Fruit fly (Drosophila melanogaster) whole organism, prepupa: ENCODE results near the gene SLC22A.
A peak's percentile ranks its signal among the peaks of the same experiment; 100 is the strongest.

Experiments
- Blimp-1 ChIP-seq: fragments of 200-800 bp; sonication (Bioruptor generic); optimal IDR thresholded peaks from 3 replicates; lab custom pipeline; 2017; ENCODE audit warnings: missing biosample characterization, missing genetic modification characterization, mild to moderate bottlenecking, moderate library complexity, missing genetic modification reagents
- CG10669 ChIP-seq: fragments of 200-800 bp; sonication (Bioruptor generic); optimal IDR thresholded peaks from 3 replicates; lab custom pipeline; 2018; ENCODE audit warnings: missing biosample characterization, mild to moderate bottlenecking, missing genetic modification characterization, moderate library complexity
- CG11762 ChIP-seq: fragments of 200-800 bp; sonication (Bioruptor generic); optimal IDR thresholded peaks from 3 replicates; lab custom pipeline; 2016; ENCODE audit warnings: missing biosample characterization, missing genetic modification characterization; ENCODE audit not compliant: insufficient read depth
- CG3032 ChIP-seq: fragments of 200-800 bp; optimal IDR thresholded peaks from 2 replicates; lab custom pipeline; 2019; ENCODE audit warnings: missing biosample characterization, mild to moderate bottlenecking, missing genetic modification characterization, moderate library complexity
- CG32006 ChIP-seq: fragments of 200-800 bp; sonication (Bioruptor generic); optimal IDR thresholded peaks from 3 replicates; lab custom pipeline; 2017; ENCODE audit warnings: missing biosample characterization, mild to moderate bottlenecking, missing genetic modification characterization
- CG34406 ChIP-seq: fragments of 200-800 bp; sonication (Bioruptor generic); optimal IDR thresholded peaks from 3 replicates; lab custom pipeline; 2016; ENCODE audit warnings: missing biosample characterization, missing genetic modification characterization
- CG3919 ChIP-seq: fragments of 200-800 bp; sonication (Bioruptor generic); optimal IDR thresholded peaks from 3 replicates; lab custom pipeline; 2016; ENCODE audit warnings: missing biosample characterization, missing genetic modification characterization
- CG4318 ChIP-seq: fragments of 200-800 bp; sonication (Bioruptor generic); optimal IDR thresholded peaks from 3 replicates; lab custom pipeline; 2017; ENCODE audit warnings: missing biosample characterization, mild to moderate bottlenecking, missing genetic modification characterization
- CG8632 ChIP-seq: fragments of 200-800 bp; sonication (Bioruptor generic); optimal IDR thresholded peaks from 3 replicates; lab custom pipeline; 2016; ENCODE audit warnings: missing biosample characterization, missing genetic modification characterization
- CG9139 ChIP-seq: fragments of 200-800 bp; sonication (Bioruptor generic); optimal IDR thresholded peaks from 3 replicates; lab custom pipeline; 2017; ENCODE audit warnings: missing biosample characterization, mild to moderate bottlenecking, missing genetic modification characterization
- Eip78C ChIP-seq: fragments of 200-800 bp; sonication (Bioruptor generic); peaks from one replicate; lab custom pipeline; 2016; ENCODE audit warnings: missing biosample characterization, missing genetic modification characterization
- Gug ChIP-seq: fragments of 200-800 bp; sonication (Bioruptor generic); IDR thresholded peaks from 2 replicates; pipeline ENCODE4 v1.3.6; 2022; ENCODE audit warnings: missing biosample characterization, missing genetic modification characterization
- Lpt ChIP-seq: fragments of 200-800 bp; sonication (Bioruptor generic); optimal IDR thresholded peaks from 3 replicates; lab custom pipeline; 2016; ENCODE audit warnings: missing biosample characterization, missing genetic modification characterization
- Smox ChIP-seq: fragments of 200-800 bp; sonication (Bioruptor generic); optimal IDR thresholded peaks from 3 replicates; lab custom pipeline; 2016; ENCODE audit warnings: missing biosample characterization, missing genetic modification characterization
- Sox15 ChIP-seq: fragments of 200-800 bp; sonication (Bioruptor generic); optimal IDR thresholded peaks from 3 replicates; lab custom pipeline; 2016; ENCODE audit warnings: missing biosample characterization, missing genetic modification characterization
- dac ChIP-seq: fragments of 200-800 bp; sonication (Bioruptor generic); optimal IDR thresholded peaks from 2 replicates; lab custom pipeline; 2017; ENCODE audit warnings: missing biosample characterization, mild to moderate bottlenecking, missing genetic modification characterization
- dsx ChIP-seq: fragments of 200-800 bp; optimal IDR thresholded peaks from 3 replicates; lab custom pipeline; 2019; ENCODE audit warnings: missing biosample characterization, mild to moderate bottlenecking, missing genetic modification characterization, moderate library complexity; ENCODE audit not compliant: poor library complexity, severe bottlenecking
- fd59A ChIP-seq: fragments of 200-800 bp; sonication (Bioruptor generic); optimal IDR thresholded peaks from 2 replicates; lab custom pipeline; 2017; ENCODE audit warnings: missing biosample characterization, mild to moderate bottlenecking, missing genetic modification characterization, missing genetic modification reagents
- salr ChIP-seq, 2 experiments: fragments of 200-800 bp; sonication (Bioruptor generic); optimal IDR thresholded peaks; 3 replicates each; lab custom pipeline; 2016 to 2018; ENCODE audit warnings: missing biosample characterization in 2 of 2, missing genetic modification characterization in 2 of 2, mild to moderate bottlenecking in 1 of 2
- spab ChIP-seq: fragments of 200-800 bp; sonication (Bioruptor generic); optimal IDR thresholded peaks from 2 replicates; lab custom pipeline; 2017; ENCODE audit warnings: missing biosample characterization, mild to moderate bottlenecking, missing genetic modification characterization, missing genetic modification reagents
- svp ChIP-seq: fragments of 200-800 bp; sonication (Bioruptor generic); peaks from one replicate; lab custom pipeline; 2016; ENCODE audit warnings: missing biosample characterization, missing genetic modification characterization
- vri ChIP-seq: fragments of 200-800 bp; sonication (Bioruptor generic); optimal IDR thresholded peaks from 3 replicates; lab custom pipeline; 2016; ENCODE audit warnings: missing biosample characterization, mild to moderate bottlenecking, missing genetic modification characterization

SLC22A gene

dm6 chr3L:21972162-21973022, 37.9 kb downstream of the SLC22A start (continued):
- TF ChIP-seq dac (GFP tag; lab: Kevin White, UChicago) (no peak), spab (GFP tag; lab: Kevin White, UChicago) (no peak), Lpt (GFP tag; lab: Kevin White, UChicago) (no peak), CG11762 (GFP tag; lab: Kevin White, UChicago) (peak; percentile 18), CG8632 (GFP tag; lab: Kevin White, UChicago) (no peak), fd59A (GFP tag; lab: Kevin White, UChicago) (no peak), svp (peak; percentile 73), salr (GFP tag; optimal IDR thresholded peaks at IDR 0.05; lab: Kevin White, UChicago) (no peak), Eip78C (GFP tag; lab: Kevin White, UChicago) (peak; percentile 77), CG32006 (GFP tag; lab: Kevin White, UChicago) (peak; percentile 58), CG10669 (GFP tag; lab: Kevin White, UChicago) (peak; percentile 22), Smox (GFP tag; lab: Kevin White, UChicago) (peak; percentile 49), CG3919 (peak; percentile 31), dsx (no peak), Gug (GFP tag; lab: Robert Waterston, UW) (0 out of 2 replicates have a peak, but pooled peaks have one; percentile 8), CG4318 (GFP tag; lab: Kevin White, UChicago) (no peak), CG3032 (tag; lab: Kevin White, UChicago) (no peak)

dm6 chr3L:21973640-21974039, 39.1 kb downstream of the SLC22A start:
- TF ChIP-seq Eip78C (GFP tag; lab: Kevin White, UChicago) (peak; percentile 12), CG9139 (no peak), Sox15 (GFP tag; lab: Kevin White, UChicago) (no peak), fd59A (GFP tag; lab: Kevin White, UChicago) (no peak), dac (GFP tag; lab: Kevin White, UChicago) (no peak), CG34406 (GFP tag; lab: Kevin White, UChicago) (no peak), svp (peak; percentile 47), Gug (GFP tag; lab: Robert Waterston, UW) (no peak)

- TF ChIP-seq vri (GFP tag; lab: Kevin White, UChicago) (peak; percentile 74), svp (peak; percentile 100), Lpt (GFP tag; lab: Kevin White, UChicago) (no peak), Eip78C (GFP tag; lab: Kevin White, UChicago) (peak; percentile 11)
These were observed 45.3 kb downstream of the SLC22A start for dm6 chr3L:21979789-21980188.

- TF ChIP-seq Blimp-1 (GFP tag; lab: Kevin White, UChicago): no peak
- TF ChIP-seq svp: peak; percentile 22
These were observed 50.4 kb downstream of the SLC22A start, which contains the start of gene Act79B for dm6 chr3L:21984910-21985309. Gene Act79B, plus strand, starts transcription at chr3L:21985210.
